Worm (Caenorhabditis elegans) whole organism, L4 larva: Measurements from ENCODE around the gene F36H12.4.
"Not testable (repeated sequence)": the region's sequence is repeated elsewhere in the genome, so short reads cannot be mapped to it uniquely, and the experiment has no call there.

Source experiments
- F44E2.7 ChIP-seq: fragments of 200-800 bp; sonication (Bioruptor generic); IDR thresholded peaks from 2 replicates; pipeline ENCODE4 v2.1.2; 2022; ENCODE audit warnings: missing genetic modification characterization, missing compliant biosample characterization
- F49E8.2 ChIP-seq: sonication (generic microtip); optimal IDR thresholded peaks from 2 replicates; lab custom pipeline; 2016; ENCODE audit warnings: missing compliant biosample characterization, mild to moderate bottlenecking, missing genetic modification characterization, borderline replicate concordance
- T26A8.4 ChIP-seq: fragments of 200-800 bp; sonication (Bioruptor generic); IDR thresholded peaks from 2 replicates; pipeline ENCODE4 v1.3.6; 2022; ENCODE audit warnings: missing genetic modification characterization, missing compliant biosample characterization
- Y105C5A.15 ChIP-seq: fragments of 200-800 bp; sonication (Bioruptor generic); IDR thresholded peaks from 2 replicates; pipeline ENCODE4 v1.3.6; 2022; ENCODE audit warnings: missing genetic modification characterization, missing compliant biosample characterization
- Y48G9A.11 ChIP-seq: fragments of 200-800 bp; sonication (Bioruptor generic); IDR thresholded peaks from 2 replicates; pipeline ENCODE4 v1.3.6; 2022; ENCODE audit warnings: missing genetic modification reagents, missing genetic modification characterization, missing compliant biosample characterization
- aha-1 ChIP-seq: fragments of 150-350 bp; peaks from one replicate; lab custom pipeline; 2014; ENCODE audit warnings: missing biosample characterization, missing genetic modification characterization
- ama-1 ChIP-seq: fragments of 150-350 bp; optimal IDR thresholded peaks from 2 replicates; lab custom pipeline; 2014; ENCODE audit warnings: inconsistent platforms, mixed read lengths
- arid-1 ChIP-seq: fragments of 200-800 bp; sonication (Bioruptor generic); conservative IDR thresholded peaks from 2 replicates; pipeline ENCODE4 v1.3.6; 2022; ENCODE audit warnings: missing genetic modification reagents, missing genetic modification characterization, missing compliant biosample characterization
- attf-4 ChIP-seq: sonication (generic microtip); optimal IDR thresholded peaks from 3 replicates; lab custom pipeline; 2017; ENCODE audit warnings: missing biosample characterization, missing genetic modification characterization
- ceh-20 ChIP-seq: fragments of 200-800 bp; sonication (Bioruptor generic); IDR thresholded peaks from 2 replicates; pipeline ENCODE4 v1.3.6; 2022; ENCODE audit warnings: missing genetic modification reagents, missing genetic modification characterization, missing compliant biosample characterization
- ceh-44 ChIP-seq: fragments of 200-800 bp; sonication (Bioruptor generic); IDR thresholded peaks from 2 replicates; pipeline ENCODE4 v1.3.6; 2022; ENCODE audit warnings: missing genetic modification reagents, missing genetic modification characterization, missing compliant biosample characterization
- cey-2 ChIP-seq: sonication (generic microtip); optimal IDR thresholded peaks from 3 replicates; lab custom pipeline; 2017; ENCODE audit warnings: missing genetic modification characterization, mild to moderate bottlenecking, missing compliant biosample characterization, antibody characterized with exemption, borderline replicate concordance; ENCODE audit not compliant: insufficient read depth
- daf-19 ChIP-seq: fragments of 200-800 bp; sonication (Bioruptor generic); conservative IDR thresholded peaks from 2 replicates; pipeline ENCODE4 v1.3.6; 2022; ENCODE audit warnings: missing genetic modification characterization, missing compliant biosample characterization
- dmd-8 ChIP-seq: fragments of 200-800 bp; sonication (Bioruptor generic); IDR thresholded peaks from 2 replicates; pipeline ENCODE4 v1.3.6; 2022; ENCODE audit warnings: missing genetic modification characterization, missing compliant biosample characterization
- dve-1 ChIP-seq: sonication (generic microtip); optimal IDR thresholded peaks from 2 replicates; lab custom pipeline; 2017; ENCODE audit warnings: antibody characterized with exemption, mild to moderate bottlenecking, missing genetic modification characterization, missing compliant biosample characterization; ENCODE audit not compliant: insufficient read depth
- egl-27 ChIP-seq: sonication (generic microtip); optimal IDR thresholded peaks from 3 replicates; lab custom pipeline; 2017; ENCODE audit warnings: missing biosample characterization, missing genetic modification reagents, missing genetic modification characterization
- hif-1 ChIP-seq, 2 experiments: sonication (generic microtip); optimal IDR thresholded peaks; 2 replicates each; lab custom pipeline; 2016 to 2017; ENCODE audit warnings: missing compliant biosample characterization in 2 of 2, missing genetic modification characterization in 2 of 2, missing genetic modification reagents in 2 of 2, missing genotype in 2 of 2, mild to moderate bottlenecking in 1 of 2
- lin-38 ChIP-seq: fragments of 200-800 bp; sonication (Bioruptor generic); IDR thresholded peaks from 2 replicates; pipeline ENCODE4 v1.3.6; 2022; ENCODE audit warnings: missing genetic modification reagents, missing genetic modification characterization, missing compliant biosample characterization
- madf-9 ChIP-seq: fragments of 200-800 bp; sonication (Bioruptor generic); conservative IDR thresholded peaks from 2 replicates; pipeline ENCODE4 v1.3.6; 2022; ENCODE audit warnings: missing genetic modification reagents, missing genetic modification characterization, missing compliant biosample characterization
- mdt-29 ChIP-seq: fragments of 200-800 bp; sonication (Bioruptor generic); IDR thresholded peaks from 2 replicates; pipeline ENCODE4 v1.3.6; 2022; ENCODE audit warnings: missing genetic modification reagents, missing genetic modification characterization, missing compliant biosample characterization
- nhr-25 ChIP-seq: sonication (generic microtip); optimal IDR thresholded peaks from 2 replicates; lab custom pipeline; 2017; ENCODE audit warnings: missing genetic modification characterization, mild to moderate bottlenecking, missing compliant biosample characterization, antibody characterized with exemption, moderate library complexity, borderline replicate concordance; ENCODE audit not compliant: insufficient read depth
- nhr-76 ChIP-seq: fragments of 150-350 bp; optimal IDR thresholded peaks from 2 replicates; lab custom pipeline; 2014; ENCODE audit warnings: missing biosample characterization, missing genetic modification characterization
- pha-4 ChIP-seq, 2 experiments: fragments of 150-350 bp in 1 of 2; fragments of 200-800 bp in 1 of 2; sonication (Bioruptor generic) in 1 of 2; IDR thresholded peaks in 1 of 2; optimal IDR thresholded peaks in 1 of 2; 2 replicates each; pipeline versions ENCODE4 v1.3.6 to Lab custom; 2014 to 2022; ENCODE audit warnings: missing genetic modification characterization in 2 of 2, missing genetic modification reagents in 2 of 2, missing biosample characterization in 1 of 2, missing compliant biosample characterization in 1 of 2
- php-3 ChIP-seq: fragments of 200-800 bp; sonication (Bioruptor generic); IDR thresholded peaks from 2 replicates; pipeline ENCODE4 v1.3.6; 2022; ENCODE audit warnings: missing genetic modification reagents, missing genetic modification characterization, missing compliant biosample characterization
- rbr-2 ChIP-seq: sonication (generic microtip); optimal IDR thresholded peaks from 2 replicates; lab custom pipeline; 2016; ENCODE audit warnings: missing genotype, missing genetic modification characterization, missing compliant biosample characterization
- snpc-1.2 ChIP-seq: fragments of 200-800 bp; sonication (Bioruptor generic); IDR thresholded peaks from 2 replicates; pipeline ENCODE4 v1.3.6; 2022; ENCODE audit warnings: missing genetic modification reagents, missing genetic modification characterization, missing compliant biosample characterization
- snpc-4 ChIP-seq: fragments of 150-350 bp; optimal IDR thresholded peaks from 2 replicates; lab custom pipeline; 2014; ENCODE audit warnings: missing biosample characterization, missing genetic modification characterization
- tag-97 ChIP-seq: fragments of 200-800 bp; sonication (Bioruptor generic); IDR thresholded peaks from 2 replicates; pipeline ENCODE4 v1.3.6; 2022; ENCODE audit warnings: missing genetic modification characterization, missing compliant biosample characterization
- unc-130 ChIP-seq: sonication (generic microtip); optimal IDR thresholded peaks from 2 replicates; lab custom pipeline; 2016; ENCODE audit warnings: missing genetic modification reagents, missing genetic modification characterization, missing compliant biosample characterization
- unc-62 ChIP-seq, 3 experiments: fragments of 150-350 bp in 1 of 3; sonication (generic microtip); optimal IDR thresholded peaks in 2 of 3; peaks in 1 of 3; 1 replicate in 1 of 3; 2 replicates in 2 of 3; lab custom pipeline; 2014 to 2017; ENCODE audit warnings: missing biosample characterization in 3 of 3, missing genetic modification characterization in 3 of 3, missing genetic modification reagents in 3 of 3, missing genotype in 1 of 3

F36H12.4 gene

DNA sequence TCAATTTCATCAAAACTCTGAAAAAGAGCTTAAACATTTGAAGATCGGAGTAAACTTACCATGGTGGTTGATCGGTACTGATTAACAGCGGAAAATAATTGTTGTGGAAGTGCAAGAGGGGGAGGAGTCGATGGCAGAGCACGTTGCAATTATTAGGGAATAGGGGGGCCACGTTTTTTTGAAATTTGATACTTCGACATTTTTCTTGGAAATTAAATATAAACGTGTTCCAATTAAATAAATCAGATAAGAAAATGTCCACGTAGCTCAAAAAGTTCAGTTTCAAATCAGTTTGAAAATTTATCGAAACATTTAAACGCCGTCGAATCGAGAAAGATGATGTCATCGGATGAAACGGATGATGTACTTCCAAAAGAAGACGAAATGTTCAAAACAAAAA is 12.2 kb upstream of the F36H12.4 start, which contains the start of gene F36H12.9:
Gene F36H12.9, plus strand, starts transcription at position 301 of the 400 bp plus-strand sequence.
- not testable (repeated sequence) for TF ChIP-seq rbr-2; egl-27 (tag; lab: Kevin White, UChicago); madf-9 (GFP tag; lab: Robert Waterston, UW)

DNA sequence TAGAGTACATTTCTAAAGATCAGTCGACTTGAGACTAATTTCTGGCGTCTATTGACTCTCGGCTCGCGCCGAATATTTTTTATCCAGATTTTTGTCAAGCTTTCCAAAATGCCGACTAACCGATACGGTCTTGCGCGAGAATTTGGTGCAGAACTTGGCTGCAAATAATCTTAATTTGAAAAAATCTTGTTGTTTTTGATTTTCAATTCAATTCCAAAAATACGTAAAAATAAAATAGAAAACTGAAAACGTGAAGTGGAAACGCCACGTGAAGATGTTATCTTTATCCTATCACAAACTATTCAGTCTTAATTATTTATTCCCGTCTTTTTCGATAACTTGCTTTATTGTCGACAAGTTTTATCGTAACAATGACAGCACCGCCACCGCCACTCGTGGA is 10.5 kb upstream of the F36H12.4 start, which contains the start of gene ttbk-2.1:
Gene ttbk-2.1, plus strand, starts transcription at position 301 of the 400 bp plus-strand sequence.
- not testable (repeated sequence) for TF ChIP-seq madf-9 (GFP tag; lab: Robert Waterston, UW); nhr-25 (tag; lab: Kevin White, UChicago); attf-4 (tag; lab: Kevin White, UChicago)

DNA sequence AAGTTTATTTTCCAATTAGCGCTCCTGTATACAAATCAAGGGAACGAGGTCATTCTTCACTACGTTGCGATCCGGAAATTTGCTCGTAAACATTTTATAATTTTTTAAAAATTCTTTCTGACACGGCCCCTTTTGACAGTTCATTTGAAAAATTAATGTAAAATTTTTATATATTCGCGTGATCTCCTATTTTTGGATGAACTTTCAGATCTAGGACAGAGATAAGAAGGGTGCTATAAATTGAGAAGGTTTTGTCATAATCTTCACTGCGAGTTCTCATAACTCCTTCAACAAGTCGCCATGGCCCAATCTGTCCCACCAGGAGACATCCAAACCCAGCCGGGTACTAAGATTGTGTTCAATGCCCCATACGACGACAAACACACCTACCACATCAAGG is 8.6 kb upstream of the F36H12.4 start, which contains the start of gene msp-19:
Gene msp-19, plus strand, starts transcription at position 301 of the 400 bp plus-strand sequence.
- not testable (repeated sequence) for TF ChIP-seq pha-4 (GFP tag; IDR thresholded peaks at IDR 0.05; lab: Robert Waterston, UW); pha-4 (tag; optimal IDR thresholded peaks at IDR 0.05; lab: Kevin White, UChicago); attf-4 (tag; lab: Kevin White, UChicago); F49E8.2 (tag; lab: Kevin White, UChicago)
- TF ChIP-seq, all 104 proteins: peak for 0; not testable (repeated sequence) for 104

DNA sequence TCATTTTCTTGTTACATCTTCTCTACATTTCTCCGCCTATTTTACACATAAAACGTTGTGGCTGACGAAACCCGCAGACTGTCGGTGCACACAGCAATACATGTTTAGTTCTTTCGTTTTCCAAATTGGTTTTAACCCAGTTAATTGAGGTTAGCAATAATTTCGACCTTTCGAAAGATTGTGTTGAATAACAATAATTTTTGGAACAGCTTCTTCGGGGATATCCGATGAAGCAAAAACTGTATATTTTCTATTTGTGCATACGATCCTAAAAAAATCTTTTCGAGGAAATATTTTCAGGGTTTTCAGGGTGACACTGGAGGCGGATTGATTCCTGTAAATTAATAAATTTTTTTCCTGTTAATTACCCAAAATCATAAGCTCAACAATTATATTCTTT is 7.1 kb upstream of the F36H12.4 start:
- peak; percentile 39; the same call in 1 of the 2 replicates for TF ChIP-seq lin-38 (GFP tag; lab: Robert Waterston, UW)
- peak in 1 of 2 experiments; percentile 57 for TF ChIP-seq unc-62 (GFP tag; optimal IDR thresholded peaks at IDR 0.05 in 1 of 2; lab: Kevin White, UChicago)
- not testable (repeated sequence) for TF ChIP-seq unc-62 (tag; optimal IDR thresholded peaks at IDR 0.05; lab: Kevin White, UChicago)
- 0 out of 2 replicates have a peak, but pooled peaks have one; percentile 30 for TF ChIP-seq php-3 (GFP tag; lab: Robert Waterston, UW)
- TF ChIP-seq mdt-29 (GFP tag; lab: Robert Waterston, UW), result 0 out of 2 replicates have a peak, but pooled peaks have one; percentile 32
- peak; percentile 98 for TF ChIP-seq snpc-1.2
- peak; percentile 65 for TF ChIP-seq T26A8.4

DNA sequence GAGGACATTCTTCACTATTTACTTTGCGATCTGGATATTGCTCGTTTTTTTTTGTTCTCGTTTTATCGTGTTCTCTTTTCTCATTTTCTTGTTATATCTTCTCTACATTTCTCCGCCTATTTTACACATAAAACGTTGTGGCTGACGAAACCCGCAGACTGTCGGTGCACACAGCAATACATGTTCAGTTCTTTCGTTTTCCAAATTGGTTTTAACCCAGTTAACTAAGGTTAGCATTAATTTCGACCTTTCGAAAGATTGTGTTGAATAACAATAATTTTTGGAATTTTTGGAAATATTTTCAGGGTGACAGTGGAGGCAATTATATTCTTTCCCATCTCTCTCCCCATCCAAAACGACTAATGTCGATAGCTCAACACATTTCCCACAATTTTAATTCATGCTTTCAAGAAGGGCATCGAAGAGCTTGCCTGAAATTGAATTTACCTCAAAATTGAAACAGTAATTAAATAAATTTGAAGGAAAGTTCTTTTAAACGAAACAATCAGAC is 4.1 kb upstream of the F36H12.4 start:
- TF ChIP-seq F49E8.2 (tag; lab: Kevin White, UChicago), result peak; percentile 56
- peak; percentile 60 for TF ChIP-seq lin-38 (GFP tag; lab: Robert Waterston, UW)
- peak; percentile 77 for TF ChIP-seq T26A8.4
- TF ChIP-seq F44E2.7 (GFP tag; lab: Robert Waterston, UW), result 0 out of 2 replicates have a peak, but pooled peaks have one; percentile 30
- TF ChIP-seq snpc-1.2, result peak; percentile 97
- TF ChIP-seq Y48G9A.11 (GFP tag; lab: Robert Waterston, UW), result peak; percentile 30; the same call in 1 of the 2 replicates
- peak; percentile 32 for TF ChIP-seq ama-1 (lab: Kevin White, UChicago)
- TF ChIP-seq arid-1 (GFP tag; lab: Robert Waterston, UW), result 0 out of 2 replicates have a peak, but pooled peaks have one; percentile 28
- TF ChIP-seq Y105C5A.15 (GFP tag; lab: Robert Waterston, UW), result 0 out of 2 replicates have a peak, but pooled peaks have one; percentile 25
- 0 out of 2 replicates have a peak, but pooled peaks have one; percentile 35 for TF ChIP-seq ceh-44 (GFP tag; lab: Robert Waterston, UW)
- TF ChIP-seq aha-1, result peak; percentile 57
- peak in 1 of 2 experiments; percentile 31 for TF ChIP-seq unc-62 (GFP tag; optimal IDR thresholded peaks at IDR 0.05 in 1 of 2; lab: Kevin White, UChicago)
- not testable (repeated sequence) for TF ChIP-seq unc-62 (tag; optimal IDR thresholded peaks at IDR 0.05; lab: Kevin White, UChicago)
- TF ChIP-seq mdt-29 (GFP tag; lab: Robert Waterston, UW), result peak; percentile 72

DNA sequence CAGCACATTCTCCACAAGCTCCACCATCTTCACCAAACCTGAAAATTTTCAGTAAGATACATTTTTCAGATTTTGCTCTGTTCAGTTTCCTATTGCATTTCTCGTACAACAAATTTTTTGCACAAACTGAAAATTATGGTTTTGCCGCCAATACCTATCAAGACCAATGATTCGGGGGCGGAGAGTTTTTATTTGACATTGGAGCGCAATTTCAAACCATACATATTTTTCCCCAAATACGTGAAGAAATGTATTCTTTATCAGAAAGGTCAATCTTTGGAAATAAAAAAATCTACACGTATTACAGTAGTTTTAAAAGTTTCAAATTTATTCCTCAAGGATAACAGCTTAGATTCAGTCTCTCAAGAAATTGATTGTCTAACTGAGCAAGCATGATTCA is 2.4 kb upstream of the F36H12.4 start, which contains the start of gene F36H12.5:
Gene F36H12.5, plus strand, starts transcription at position 301 of the 400 bp plus-strand sequence.
- no peak for TF ChIP-seq aha-1
- TF ChIP-seq hif-1 (tag; optimal IDR thresholded peaks at IDR 0.05; lab: Kevin White, UChicago), result no peak
- TF ChIP-seq cey-2, result no peak
- TF ChIP-seq ceh-20 (GFP tag; lab: Robert Waterston, UW), result no peak
- no peak for TF ChIP-seq dve-1 (tag; lab: Kevin White, UChicago)
- no peak for TF ChIP-seq daf-19 (GFP tag; lab: Robert Waterston, UW)
- TF ChIP-seq nhr-76, result no peak
- TF ChIP-seq dmd-8, result no peak
- TF ChIP-seq tag-97 (GFP tag; lab: Robert Waterston, UW), result no peak
- no peak for TF ChIP-seq snpc-4
- no peak for TF ChIP-seq attf-4 (tag; lab: Kevin White, UChicago)
- TF ChIP-seq madf-9 (GFP tag; lab: Robert Waterston, UW), result no peak
- TF ChIP-seq unc-130 (GFP tag; lab: Kevin White, UChicago), result no peak
